Worm (Caenorhabditis elegans): ENCODE measurements around the gene F44E5.4.

The F44E5.4 gene

DNA sequence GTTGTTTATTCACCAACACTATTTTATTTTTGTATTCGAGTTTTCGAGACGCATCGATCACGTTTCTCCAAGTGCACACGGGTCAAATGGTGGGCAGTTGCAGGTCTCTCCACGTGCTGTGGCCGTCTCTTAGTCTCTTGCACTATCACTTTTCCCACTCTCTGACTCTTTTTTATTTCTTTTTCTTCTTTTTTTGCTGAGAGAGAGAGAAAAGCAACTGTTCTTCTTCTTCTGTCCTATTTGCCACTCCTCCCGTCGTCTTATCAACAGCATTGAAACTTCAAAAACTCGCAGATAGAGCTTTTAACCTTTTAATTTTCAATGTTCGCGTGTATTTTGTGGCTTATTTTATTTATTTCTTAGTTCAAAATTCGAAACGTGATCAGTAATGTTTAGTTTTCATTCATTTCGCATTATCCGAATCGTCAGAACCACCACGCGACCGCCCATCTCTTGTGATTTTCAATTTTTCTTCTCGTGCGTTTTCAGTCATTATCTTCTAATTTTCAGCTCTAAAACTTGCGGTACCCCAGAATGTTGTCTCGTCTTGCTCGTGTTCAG is 30.5 kb downstream of the F44E5.4 start, which contains the start of gene alh-8 (continued):
- TF ChIP-seq hlh-30 (tag; optimal IDR thresholded peaks at IDR 0.05; ENCODE audit: insufficient read depth) (peak; percentile 97), mdl-1 (tag; optimal IDR thresholded peaks at IDR 0.05) (peak; percentile 84 to 98), saeg-2 (GFP tag; IDR thresholded peaks at IDR 0.05) (no peak; the same call in 1 of the 2 replicates), madf-5 (GFP tag; IDR thresholded peaks at IDR 0.05) (no peak), spr-3 (GFP tag; optimal IDR thresholded peaks at IDR 0.05) (peak; percentile 56), snpc-4 (tag; optimal IDR thresholded peaks at IDR 0.05) (no peak), egl-27 (tag; optimal IDR thresholded peaks at IDR 0.05) (no peak), hlh-11 (tag; optimal IDR thresholded peaks at IDR 0.05) (peak; percentile 87), attf-4 (tag; optimal IDR thresholded peaks at IDR 0.05) (no peak), spr-1 (tag; optimal IDR thresholded peaks at IDR 0.05) (no peak), dmd-9 (GFP tag; IDR thresholded peaks at IDR 0.05) (no peak), nhr-102 (tag; optimal IDR thresholded peaks at IDR 0.05) (peak; percentile 19), nhr-111 (GFP tag; optimal IDR thresholded peaks at IDR 0.05) (no peak), mdt-29 (GFP tag; IDR thresholded peaks at IDR 0.05) (peak; percentile 72), mxl-3 (GFP tag; optimal IDR thresholded peaks at IDR 0.05) (peak; percentile 96), Y105C5A.15 (GFP tag; IDR thresholded peaks at IDR 0.05) (no peak), nhr-6 (tag; optimal IDR thresholded peaks at IDR 0.05) (no peak), nhr-41 (GFP tag; IDR thresholded peaks at IDR 0.05) (peak; percentile 89), unc-130 (GFP tag; optimal IDR thresholded peaks at IDR 0.05) (no peak), Y75B8A.6 (GFP tag; IDR thresholded peaks at IDR 0.05) (0 out of 2 replicates have a peak, but pooled peaks have one; percentile 48), lsy-2 (tag; optimal IDR thresholded peaks at IDR 0.05) (peak in 1 of 2 experiments; percentile 39), lin-38 (GFP tag; IDR thresholded peaks at IDR 0.05) (peak; percentile 50), R02D3.7 (tag; optimal IDR thresholded peaks at IDR 0.05) (no peak), aly-2 (tag; optimal IDR thresholded peaks at IDR 0.05) (no peak), Y5F2A.4 (GFP tag; optimal IDR thresholded peaks at IDR 0.05) (no peak), ZK337.2 (GFP tag; IDR thresholded peaks at IDR 0.05) (no peak), daf-16 (GFP tag; optimal IDR thresholded peaks at IDR 0.05) (peak in 1 of 2 experiments; percentile 82), daf-16 (tag; optimal IDR thresholded peaks at IDR 0.05) (peak; percentile 94), T20F7.1 (GFP tag; optimal IDR thresholded peaks at IDR 0.05) (peak; percentile 70), lim-7 (GFP tag; IDR thresholded peaks at IDR 0.05) (no peak), nhr-77 (tag; optimal IDR thresholded peaks at IDR 0.05) (peak; percentile 43), fkh-10 (GFP tag; optimal IDR thresholded peaks at IDR 0.05) (no peak), unc-62 (GFP tag; optimal IDR thresholded peaks at IDR 0.05 in 1 of 2) (no peak), unc-62 (tag; optimal IDR thresholded peaks at IDR 0.05) (no peak), zag-1 (tag; optimal IDR thresholded peaks at IDR 0.05) (no peak), lir-3 (tag; optimal IDR thresholded peaks at IDR 0.05) (no peak), hif-1 (tag; optimal IDR thresholded peaks at IDR 0.05) (peak in 1 of 2 experiments; percentile 73), pqm-1 (tag; optimal IDR thresholded peaks at IDR 0.05) (peak; percentile 57), php-3 (GFP tag; IDR thresholded peaks at IDR 0.05) (0 out of 2 replicates have a peak, but pooled peaks have one; percentile 41), hmg-1.1 (GFP tag; IDR thresholded peaks at IDR 0.05) (no peak), ztf-11 (tag; optimal IDR thresholded peaks at IDR 0.05) (no peak), F49E8.2 (tag; optimal IDR thresholded peaks at IDR 0.05; ENCODE audit: borderline replicate concordance) (no peak), egl-43 (GFP tag; IDR thresholded peaks at IDR 0.05) (no peak), zfp-2 (tag; optimal IDR thresholded peaks at IDR 0.05) (no peak), mep-1 (tag; optimal IDR thresholded peaks at IDR 0.05) (peak; percentile 48), lin-13 (GFP tag; optimal IDR thresholded peaks at IDR 0.05) (no peak), zip-11 (GFP tag; IDR thresholded peaks at IDR 0.05) (no peak), snpc-1.2 (GFP tag; IDR thresholded peaks at IDR 0.05) (no peak), nhr-76 (tag; optimal IDR thresholded peaks at IDR 0.05) (no peak), daf-12 (tag; optimal IDR thresholded peaks at IDR 0.05) (no peak), lin-29 (GFP tag; IDR thresholded peaks at IDR 0.05) (no peak), dmd-8 (GFP tag; IDR thresholded peaks at IDR 0.05) (no peak)
